Fruit fly (Drosophila melanogaster): ENCODE measurements around the gene aurA.

- no peak for TF ChIP-seq pan (optimal IDR thresholded peaks at IDR 0.05)
- TF ChIP-seq psq (optimal IDR thresholded peaks at IDR 0.05) = no peak
Observed at dm6 chr3R:11962739-11963214, at the start of gene aurA, which contains the start of gene CG3281.
